Worm (Caenorhabditis elegans) whole organism, L4/young adult: ENCODE measurements around the gene cyp-35B2.

Experiments used
- W03F9.2 ChIP-seq: fragments of 150-350 bp; optimal IDR thresholded peaks from 2 replicates; lab custom pipeline; 2014; ENCODE audit warnings: missing biosample characterization, missing genetic modification characterization
- him-1 ChIP-seq: sonication (generic microtip); optimal IDR thresholded peaks from 2 replicates; lab custom pipeline; 2016; ENCODE audit warnings: missing genotype, missing genetic modification reagents, missing genetic modification characterization, missing compliant biosample characterization

DNA sequence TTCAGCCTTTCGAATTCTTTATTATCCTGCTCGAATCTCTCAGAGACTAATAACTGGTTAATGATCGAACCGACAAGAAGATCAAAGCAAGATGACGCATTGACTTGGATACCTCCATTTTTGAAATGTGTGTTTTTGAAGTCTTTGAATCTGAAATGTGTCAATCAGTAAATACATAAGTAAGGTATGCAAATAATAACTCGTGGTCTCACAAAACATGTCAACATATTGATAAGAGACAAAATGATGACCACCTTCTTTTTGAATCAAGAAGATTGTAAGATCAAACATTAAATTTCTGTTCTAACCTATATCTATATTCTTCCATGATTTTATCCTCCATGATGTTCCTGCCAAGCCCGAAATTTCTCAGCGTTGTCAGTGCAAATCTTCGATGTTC is 27.7 kb downstream of the cyp-35B2 start:
- TF ChIP-seq him-1 (tag; lab: Kevin White, UChicago), result no peak
- no peak for TF ChIP-seq W03F9.2
